Worm (Caenorhabditis elegans) whole organism, midembryonic: ENCODE measurements around the gene ceh-38.

ENCODE experiments used
- flt-1 ChIP-seq: fragments of 200-800 bp; sonication (Bioruptor generic); IDR thresholded peaks from 2 replicates; pipeline ENCODE4 v1.3.6; 2022; ENCODE audit warnings: missing genetic modification characterization, missing compliant biosample characterization
- klf-2 ChIP-seq: fragments of 200-800 bp; sonication (Bioruptor generic); conservative IDR thresholded peaks from 2 replicates; pipeline ENCODE4 v1.3.6; 2022; ENCODE audit warnings: missing genetic modification reagents, missing genetic modification characterization, missing compliant biosample characterization
- ref-1 ChIP-seq: fragments of 200-800 bp; sonication (Bioruptor generic); conservative IDR thresholded peaks from 2 replicates; pipeline ENCODE4 v1.3.6; 2022; ENCODE audit warnings: missing genetic modification reagents, missing genetic modification characterization, missing compliant biosample characterization

- TF ChIP-seq ref-1 (GFP tag; lab: Robert Waterston, UW) (no peak), klf-2 (no peak), flt-1 (GFP tag; lab: Robert Waterston, UW) (no peak)
These were observed 31.9 kb upstream of the ceh-38 start, which contains the start of gene B0252.1 for ce11 chrII:6919363-6919851.
